Worm (Caenorhabditis elegans) whole organism, late embryonic: ENCODE data around the gene ZC250.2.

Experiments
- F13H6.1 ChIP-seq: sonication (generic microtip); optimal IDR thresholded peaks from 2 replicates; lab custom pipeline; 2016; ENCODE audit warnings: missing genetic modification characterization, missing compliant biosample characterization
- Y22D7AL.16 ChIP-seq: sonication (generic microtip); optimal IDR thresholded peaks from 2 replicates; lab custom pipeline; 2016; ENCODE audit warnings: missing genetic modification characterization, missing compliant biosample characterization
- ceh-19 ChIP-seq: fragments of 200-800 bp; sonication (Bioruptor generic); optimal IDR thresholded peaks from 2 replicates; lab custom pipeline; 2018; ENCODE audit warnings: mild to moderate bottlenecking, missing genetic modification characterization, missing compliant biosample characterization
- ceh-22 ChIP-seq: sonication (generic microtip); optimal IDR thresholded peaks from 2 replicates; lab custom pipeline; 2017; ENCODE audit warnings: missing biosample characterization, missing genetic modification characterization
- ceh-30 ChIP-seq: fragments of 150-350 bp; optimal IDR thresholded peaks from 2 replicates; lab custom pipeline; 2014; ENCODE audit warnings: missing biosample characterization, missing genetic modification characterization
- ceh-31 ChIP-seq: sonication (generic microtip); optimal IDR thresholded peaks from 2 replicates; lab custom pipeline; 2016; ENCODE audit warnings: missing genetic modification characterization, missing compliant biosample characterization
- ceh-9 ChIP-seq: sonication (generic microtip); optimal IDR thresholded peaks from 2 replicates; lab custom pipeline; 2016; ENCODE audit warnings: mild to moderate bottlenecking, missing genetic modification characterization, inconsistent platforms, missing compliant biosample characterization
- che-1 ChIP-seq: sonication (generic microtip); optimal IDR thresholded peaks from 2 replicates; lab custom pipeline; 2016; ENCODE audit warnings: mild to moderate bottlenecking, missing genetic modification characterization, missing compliant biosample characterization
- dmd-4 ChIP-seq: sonication (generic microtip); optimal IDR thresholded peaks from 2 replicates; lab custom pipeline; 2016; ENCODE audit warnings: borderline replicate concordance, missing genetic modification characterization, missing compliant biosample characterization
- dve-1 ChIP-seq: sonication (generic microtip); optimal IDR thresholded peaks from 2 replicates; lab custom pipeline; 2017; ENCODE audit warnings: antibody characterized with exemption, mild to moderate bottlenecking, missing genetic modification characterization, missing compliant biosample characterization
- elt-4 ChIP-seq: sonication (generic microtip); optimal IDR thresholded peaks from 2 replicates; lab custom pipeline; 2016; ENCODE audit warnings: missing genetic modification characterization, missing compliant biosample characterization
- ets-4 ChIP-seq: sonication (generic microtip); optimal IDR thresholded peaks from 2 replicates; lab custom pipeline; 2016; ENCODE audit warnings: missing genetic modification characterization, missing compliant biosample characterization
- eyg-1 ChIP-seq: sonication (generic microtip); optimal IDR thresholded peaks from 2 replicates; lab custom pipeline; 2016; ENCODE audit warnings: missing genotype, missing genetic modification characterization, missing compliant biosample characterization
- fkh-10 ChIP-seq: fragments of 150-350 bp; optimal IDR thresholded peaks from 2 replicates; lab custom pipeline; 2014; ENCODE audit warnings: missing biosample characterization, missing genetic modification reagents, missing genetic modification characterization
- hlh-13 ChIP-seq: fragments of 200-800 bp; sonication (Bioruptor generic); optimal IDR thresholded peaks from 2 replicates; lab custom pipeline; 2018; ENCODE audit warnings: mild to moderate bottlenecking, missing genetic modification characterization, missing compliant biosample characterization
- hlh-15 ChIP-seq: sonication (generic microtip); optimal IDR thresholded peaks from 2 replicates; lab custom pipeline; 2016; ENCODE audit warnings: missing genetic modification characterization, missing compliant biosample characterization
- hlh-30 ChIP-seq: sonication (generic microtip); optimal IDR thresholded peaks from 2 replicates; lab custom pipeline; 2017; ENCODE audit warnings: antibody characterized with exemption, missing genetic modification characterization, missing compliant biosample characterization; ENCODE audit not compliant: insufficient read depth
- madf-2 ChIP-seq: sonication (generic microtip); optimal IDR thresholded peaks from 2 replicates; lab custom pipeline; 2017; ENCODE audit warnings: missing genetic modification characterization, missing compliant biosample characterization
- nfya-1 ChIP-seq: sonication (generic microtip); optimal IDR thresholded peaks from 2 replicates; lab custom pipeline; 2017; ENCODE audit warnings: missing genetic modification characterization, mild to moderate bottlenecking, missing compliant biosample characterization, antibody characterized with exemption, moderate library complexity
- npax-4 ChIP-seq: sonication (generic microtip); optimal IDR thresholded peaks from 2 replicates; lab custom pipeline; 2016; ENCODE audit warnings: missing genetic modification characterization, missing compliant biosample characterization
- odd-2 ChIP-seq: sonication (generic microtip); optimal IDR thresholded peaks from 2 replicates; lab custom pipeline; 2017; ENCODE audit warnings: antibody characterized with exemption, mild to moderate bottlenecking, missing genetic modification characterization, missing compliant biosample characterization
- pag-3 ChIP-seq: sonication (generic microtip); optimal IDR thresholded peaks from 2 replicates; lab custom pipeline; 2016; ENCODE audit warnings: missing compliant biosample characterization, missing genetic modification characterization, borderline replicate concordance
- pat-9 ChIP-seq: fragments of 200-800 bp; sonication (Bioruptor generic); optimal IDR thresholded peaks from 2 replicates; lab custom pipeline; 2018; ENCODE audit warnings: mild to moderate bottlenecking, missing genetic modification characterization, moderate library complexity, missing compliant biosample characterization
- pax-1 ChIP-seq: fragments of 150-350 bp; optimal IDR thresholded peaks from 2 replicates; lab custom pipeline; 2014; ENCODE audit warnings: missing biosample characterization, missing genetic modification characterization
- pqm-1 ChIP-seq: sonication (generic microtip); optimal IDR thresholded peaks from 2 replicates; lab custom pipeline; 2016; ENCODE audit warnings: missing genetic modification characterization, missing compliant biosample characterization
- ref-2 ChIP-seq: sonication (generic microtip); optimal IDR thresholded peaks from 2 replicates; lab custom pipeline; 2016; ENCODE audit warnings: missing genetic modification characterization, missing compliant biosample characterization
- sox-2 ChIP-seq: fragments of 200-800 bp; sonication (Bioruptor generic); IDR thresholded peaks from 2 replicates; pipeline ENCODE4 v1.3.6; 2022; ENCODE audit warnings: missing genetic modification reagents, missing genetic modification characterization, missing compliant biosample characterization
- sox-4 ChIP-seq: sonication (generic microtip); optimal IDR thresholded peaks from 2 replicates; lab custom pipeline; 2017; ENCODE audit warnings: mild to moderate bottlenecking, missing genetic modification characterization, inconsistent platforms, missing compliant biosample characterization
- tbx-2 ChIP-seq: sonication (generic microtip); optimal IDR thresholded peaks from 2 replicates; lab custom pipeline; 2016; ENCODE audit warnings: missing genetic modification characterization, missing compliant biosample characterization
- ttx-3 ChIP-seq: sonication (generic microtip); optimal IDR thresholded peaks from 2 replicates; lab custom pipeline; 2016; ENCODE audit warnings: missing genetic modification reagents, missing genetic modification characterization, missing compliant biosample characterization
- unc-3 ChIP-seq, 2 experiments: fragments of 200-800 bp in 1 of 2; sonication (Bioruptor generic) in 1 of 2; sonication (generic microtip) in 1 of 2; conservative IDR thresholded peaks in 1 of 2; optimal IDR thresholded peaks in 1 of 2; 2 replicates each; pipeline versions ENCODE4 v1.3.6 to Lab custom; 2016 to 2022; ENCODE audit warnings: missing compliant biosample characterization in 2 of 2, missing genetic modification characterization in 2 of 2, missing genetic modification reagents in 1 of 2
- unc-42 ChIP-seq: sonication (generic microtip); optimal IDR thresholded peaks from 2 replicates; lab custom pipeline; 2016; ENCODE audit warnings: missing genotype, missing genetic modification characterization, missing compliant biosample characterization
- ztf-16 ChIP-seq: sonication (generic microtip); optimal IDR thresholded peaks from 2 replicates; lab custom pipeline; 2017; ENCODE audit warnings: missing genetic modification characterization, missing compliant biosample characterization

Gene ZC250.2

ce11 chrV:5836616-5836982, 44.5 kb downstream of the ZC250.2 start, which contains the start of gene col-140:
Gene col-140 (minus strand): TSS chrV:5836834.
- no peak for TF ChIP-seq ceh-22 (tag; lab: Kevin White, UChicago)

DNA sequence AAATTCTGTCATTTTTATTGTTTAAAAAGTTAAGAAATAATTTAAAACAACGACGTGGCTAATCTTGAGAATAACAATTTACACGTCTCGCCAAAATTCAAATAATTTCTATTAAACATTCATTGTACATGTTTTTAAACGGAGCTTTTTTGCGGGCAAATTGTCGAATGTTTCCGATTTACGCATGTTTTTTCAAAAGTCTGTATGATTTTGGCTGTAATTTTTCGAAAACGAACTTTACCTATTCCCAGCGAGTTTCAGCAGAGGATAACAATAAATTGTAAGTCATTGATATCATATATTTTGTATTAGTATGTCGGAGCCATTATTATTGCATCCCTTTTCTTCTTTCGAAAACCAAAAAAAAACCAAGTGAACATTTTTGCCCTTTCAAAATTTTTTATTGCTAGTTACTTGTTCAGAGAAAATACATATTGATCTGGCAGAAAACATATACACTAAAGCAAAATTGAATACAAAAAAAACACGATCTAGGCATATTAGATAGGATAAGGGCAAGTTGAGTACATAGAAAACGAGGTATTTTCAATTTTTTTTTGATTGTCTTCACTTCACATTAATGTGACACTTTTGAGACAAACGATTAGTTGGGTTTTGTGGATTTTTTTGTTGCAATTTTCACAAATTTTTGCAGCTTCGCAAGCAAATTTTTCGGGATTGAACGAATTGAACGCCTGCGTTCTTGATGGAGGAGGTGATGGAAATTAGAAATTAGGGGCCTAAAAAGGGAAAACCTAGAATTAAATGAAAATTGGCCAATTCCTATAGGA, 46.6 kb downstream of the ZC250.2 start, which contains the start of gene F26F12.2:
Gene F26F12.2 (minus strand): TSS at position 38 of the 791 bp plus-strand sequence.
- TF ChIP-seq madf-2 (tag; lab: Kevin White, UChicago) (no peak), fkh-10 (GFP tag; lab: Kevin White, UChicago) (no peak), ztf-16 (tag; lab: Kevin White, UChicago) (no peak), unc-3 (GFP tag; conservative IDR thresholded peaks at IDR 0.05; lab: Robert Waterston, UW) (no peak), unc-3 (tag; optimal IDR thresholded peaks at IDR 0.05; lab: Kevin White, UChicago) (no peak)

DNA sequence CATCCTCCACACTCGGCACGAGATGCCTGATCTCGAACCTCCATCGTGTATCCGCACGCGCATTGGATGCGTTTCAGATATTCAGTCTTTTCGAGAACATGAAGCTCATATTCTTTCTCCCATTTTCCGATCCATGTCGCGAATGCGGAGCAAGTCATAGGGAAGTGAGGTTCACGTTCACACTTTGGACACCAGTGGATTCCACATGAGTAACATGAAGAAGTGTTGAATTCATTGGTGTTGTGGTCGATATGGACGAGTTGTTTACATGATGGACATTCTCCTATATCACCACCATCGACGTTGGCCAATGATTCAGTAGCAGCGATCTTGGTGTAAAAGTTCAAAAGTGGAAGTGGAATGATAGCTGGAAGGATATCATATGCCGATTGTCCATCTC, 48.8 kb downstream of the ZC250.2 start:
- no peak for TF ChIP-seq ceh-30 (tag; lab: Kevin White, UChicago)
- no peak for TF ChIP-seq pat-9
- no peak for TF ChIP-seq hlh-15 (tag; lab: Kevin White, UChicago)
- TF ChIP-seq ceh-9 (tag; lab: Kevin White, UChicago), result no peak
- TF ChIP-seq hlh-13 (GFP tag; lab: Kevin White, UChicago), result no peak
- no peak for TF ChIP-seq odd-2
- no peak for TF ChIP-seq dve-1 (tag; lab: Kevin White, UChicago)
- no peak for TF ChIP-seq sox-4 (tag; lab: Kevin White, UChicago)
- TF ChIP-seq pax-1 (tag; lab: Kevin White, UChicago), result no peak
- no peak for TF ChIP-seq ceh-19 (GFP tag; lab: Kevin White, UChicago)
- no peak for TF ChIP-seq ets-4 (tag; lab: Kevin White, UChicago)
- no peak for TF ChIP-seq elt-4

ce11 chrV:5842507-5843144, 50.5 kb downstream of the ZC250.2 start:
- TF ChIP-seq unc-3 (GFP tag; conservative IDR thresholded peaks at IDR 0.05; lab: Robert Waterston, UW) (no peak), unc-3 (tag; optimal IDR thresholded peaks at IDR 0.05; lab: Kevin White, UChicago) (no peak), sox-2 (GFP tag; lab: Robert Waterston, UW) (no peak), nfya-1 (no peak), hlh-15 (tag; lab: Kevin White, UChicago) (no peak)
- TF ChIP-seq, all 69 proteins: peak for 0

- TF ChIP-seq eyg-1 (tag; lab: Kevin White, UChicago) (no peak), pqm-1 (tag; lab: Kevin White, UChicago) (no peak), unc-42 (tag; lab: Kevin White, UChicago) (peak; percentile 9), ztf-16 (tag; lab: Kevin White, UChicago) (no peak), ceh-31 (tag; lab: Kevin White, UChicago) (no peak), che-1 (tag; lab: Kevin White, UChicago) (no peak), ets-4 (tag; lab: Kevin White, UChicago) (no peak), pag-3 (tag; lab: Kevin White, UChicago) (no peak), hlh-15 (tag; lab: Kevin White, UChicago) (no peak), dmd-4 (tag; lab: Kevin White, UChicago) (no peak), hlh-30 (tag; lab: Kevin White, UChicago) (peak; percentile 53), ref-2 (tag; lab: Kevin White, UChicago) (no peak), npax-4 (tag; lab: Kevin White, UChicago) (no peak), tbx-2 (tag; lab: Kevin White, UChicago) (peak; percentile 23), Y22D7AL.16 (tag; lab: Kevin White, UChicago) (no peak), F13H6.1 (peak; percentile 10), odd-2 (no peak), ttx-3 (tag; lab: Kevin White, UChicago) (no peak)
Measured at ce11 chrV:5843415-5844337, 51.5 kb downstream of the ZC250.2 start.
